Worm (Caenorhabditis elegans) whole organism, early embryonic: Measurements from ENCODE around the gene F07F6.2.

Source experiments
- F13C5.2 ChIP-seq: sonication (generic microtip); optimal IDR thresholded peaks from 2 replicates; lab custom pipeline; 2017; ENCODE audit warnings: mild to moderate bottlenecking, missing genetic modification characterization, inconsistent platforms, missing compliant biosample characterization
- aly-1 ChIP-seq: sonication (generic microtip); optimal IDR thresholded peaks from 2 replicates; lab custom pipeline; 2016; ENCODE audit warnings: missing genetic modification characterization, missing compliant biosample characterization
- ama-1 ChIP-seq: fragments of 150-350 bp; optimal IDR thresholded peaks from 2 replicates; lab custom pipeline; 2014
- ceh-13 ChIP-seq: fragments of 200-800 bp; sonication (Bioruptor generic); optimal IDR thresholded peaks from 2 replicates; lab custom pipeline; 2018; ENCODE audit warnings: mild to moderate bottlenecking, missing genetic modification characterization, missing compliant biosample characterization
- ceh-36 ChIP-seq: sonication (generic microtip); optimal IDR thresholded peaks from 2 replicates; lab custom pipeline; 2016; ENCODE audit warnings: missing genetic modification characterization, inconsistent platforms, missing compliant biosample characterization
- ets-7 ChIP-seq: sonication (generic microtip); optimal IDR thresholded peaks from 2 replicates; lab custom pipeline; 2016; ENCODE audit warnings: missing genotype, missing genetic modification characterization, missing compliant biosample characterization
- flt-1 ChIP-seq: fragments of 200-800 bp; sonication (Bioruptor generic); IDR thresholded peaks from 2 replicates; pipeline ENCODE4 v1.3.6; 2022; ENCODE audit warnings: missing genetic modification characterization, missing compliant biosample characterization
- hmbx-1 ChIP-seq: sonication (generic microtip); optimal IDR thresholded peaks from 2 replicates; lab custom pipeline; 2016; ENCODE audit warnings: mild to moderate bottlenecking, missing genetic modification characterization, missing compliant biosample characterization
- hmg-4 ChIP-seq: fragments of 200-800 bp; sonication (Bioruptor generic); optimal IDR thresholded peaks from 2 replicates; lab custom pipeline; 2018; ENCODE audit warnings: mild to moderate bottlenecking, missing genetic modification characterization, missing compliant biosample characterization
- hnd-1 ChIP-seq: sonication (generic microtip); optimal IDR thresholded peaks from 2 replicates; lab custom pipeline; 2016; ENCODE audit warnings: missing genetic modification characterization, missing compliant biosample characterization
- pes-1 ChIP-seq: fragments of 200-800 bp; sonication (Bioruptor generic); IDR thresholded peaks from 2 replicates; pipeline ENCODE4 v1.3.6; 2022; ENCODE audit warnings: missing genetic modification reagents, missing genetic modification characterization, missing compliant biosample characterization
- tbx-11 ChIP-seq: fragments of 200-800 bp; sonication (Bioruptor generic); IDR thresholded peaks from 2 replicates; pipeline ENCODE4 v1.3.6; 2022; ENCODE audit warnings: missing genetic modification characterization, missing compliant biosample characterization
- tbx-37 ChIP-seq: fragments of 200-800 bp; sonication (Bioruptor generic); conservative IDR thresholded peaks from 2 replicates; pipeline ENCODE4 v1.3.6; 2022; ENCODE audit warnings: missing genetic modification reagents, missing genetic modification characterization, missing compliant biosample characterization

- TF ChIP-seq flt-1 (GFP tag; lab: Robert Waterston, UW), result no peak
- no peak for TF ChIP-seq aly-1 (tag; lab: Kevin White, UChicago)
- TF ChIP-seq tbx-11 (GFP tag; lab: Robert Waterston, UW), result no peak
- no peak for TF ChIP-seq ama-1 (lab: Kevin White, UChicago)
- TF ChIP-seq ceh-36 (tag; lab: Kevin White, UChicago), result no peak
- TF ChIP-seq hmg-4, result no peak
- TF ChIP-seq F13C5.2, result no peak
- TF ChIP-seq pes-1 (GFP tag; lab: Robert Waterston, UW), result no peak
- no peak for TF ChIP-seq hnd-1 (tag; lab: Kevin White, UChicago)
- no peak for TF ChIP-seq ceh-13
- TF ChIP-seq hmbx-1 (tag; lab: Kevin White, UChicago), result no peak
- no peak for TF ChIP-seq tbx-37 (GFP tag; lab: Robert Waterston, UW)
- no peak for TF ChIP-seq ets-7
Observed at ce11 chrII:5425633-5426032, 4.4 kb upstream of the F07F6.2 start, which contains the start of gene F07F6.8.
